Worm (Caenorhabditis elegans) whole organism, young adult: ENCODE results near the gene htp-1.
A peak's percentile ranks its signal among the peaks of the same experiment; 100 is the strongest.

Experiments
- B0261.1 ChIP-seq: sonication (generic microtip); optimal IDR thresholded peaks from 2 replicates; lab custom pipeline; 2016; ENCODE audit warnings: mild to moderate bottlenecking, missing genetic modification characterization, moderate library complexity, missing compliant biosample characterization
- B0336.3 ChIP-seq: fragments of 200-800 bp; sonication (Bioruptor generic); IDR thresholded peaks from 2 replicates; pipeline ENCODE4 v1.3.6; 2022; ENCODE audit warnings: missing genetic modification characterization, missing compliant biosample characterization
- F22D6.2 ChIP-seq: sonication (generic microtip); optimal IDR thresholded peaks from 2 replicates; lab custom pipeline; 2016; ENCODE audit warnings: mild to moderate bottlenecking, missing genetic modification characterization, missing compliant biosample characterization
- F33H1.4 ChIP-seq: fragments of 200-800 bp; sonication (Bioruptor generic); IDR thresholded peaks from 2 replicates; pipeline ENCODE4 v1.3.6; 2022; ENCODE audit warnings: missing genetic modification reagents, missing genetic modification characterization, missing compliant biosample characterization
- F39B2.1 ChIP-seq: fragments of 200-800 bp; sonication (Bioruptor generic); IDR thresholded peaks from 2 replicates; pipeline ENCODE4 v1.3.6; 2022; ENCODE audit warnings: missing genetic modification reagents, missing genetic modification characterization, missing compliant biosample characterization
- F49E8.2 ChIP-seq: sonication (generic microtip); optimal IDR thresholded peaks from 3 replicates; lab custom pipeline; 2017; ENCODE audit warnings: missing genetic modification characterization, mild to moderate bottlenecking, missing compliant biosample characterization, antibody characterized with exemption, moderate library complexity; ENCODE audit not compliant: insufficient read depth
- F52B5.7 ChIP-seq: sonication (generic microtip); optimal IDR thresholded peaks from 2 replicates; lab custom pipeline; 2016; ENCODE audit warnings: mild to moderate bottlenecking, missing genetic modification characterization, missing compliant biosample characterization
- Y53F4B.3 ChIP-seq: fragments of 200-800 bp; sonication (Bioruptor generic); IDR thresholded peaks from 2 replicates; pipeline ENCODE4 v1.3.6; 2022; ENCODE audit warnings: missing genetic modification reagents, missing genetic modification characterization, missing compliant biosample characterization
- Y53G8AR.9 ChIP-seq: fragments of 200-800 bp; sonication (Bioruptor generic); conservative IDR thresholded peaks from 2 replicates; pipeline ENCODE4 v1.3.6; 2022; ENCODE audit warnings: missing genetic modification reagents, missing genetic modification characterization, missing compliant biosample characterization
- Y56A3A.18 ChIP-seq: fragments of 200-800 bp; sonication (Bioruptor generic); IDR thresholded peaks from 2 replicates; pipeline ENCODE4 v1.3.6; 2022; ENCODE audit warnings: missing genetic modification reagents, missing genetic modification characterization, missing compliant biosample characterization
- Y79H2A.3 ChIP-seq: fragments of 200-800 bp; sonication (Bioruptor generic); conservative IDR thresholded peaks from 2 replicates; pipeline ENCODE4 v1.3.6; 2022; ENCODE audit warnings: missing genetic modification reagents, missing genetic modification characterization, missing compliant biosample characterization
- aptf-2 ChIP-seq: fragments of 200-800 bp; sonication (Bioruptor generic); conservative IDR thresholded peaks from 2 replicates; pipeline ENCODE4 v1.3.6; 2022; ENCODE audit warnings: missing genetic modification reagents, missing genetic modification characterization, missing compliant biosample characterization
- atf-7 ChIP-seq: sonication (generic microtip); optimal IDR thresholded peaks from 2 replicates; lab custom pipeline; 2017; ENCODE audit warnings: mild to moderate bottlenecking, missing genetic modification characterization, missing compliant biosample characterization
- attf-5 ChIP-seq: fragments of 200-800 bp; sonication (Bioruptor generic); optimal IDR thresholded peaks from 2 replicates; lab custom pipeline; 2018; ENCODE audit warnings: mild to moderate bottlenecking, missing genetic modification characterization, missing compliant biosample characterization
- bed-1 ChIP-seq: fragments of 200-800 bp; sonication (Bioruptor generic); IDR thresholded peaks from 2 replicates; pipeline ENCODE4 v1.3.6; 2022; ENCODE audit warnings: missing genetic modification reagents, missing genetic modification characterization, missing compliant biosample characterization
- bed-2 ChIP-seq: fragments of 200-800 bp; sonication (Bioruptor generic); IDR thresholded peaks from 2 replicates; pipeline ENCODE4 v1.3.6; 2022; ENCODE audit warnings: missing genetic modification reagents, missing genetic modification characterization, missing compliant biosample characterization
- ccch-3 ChIP-seq: fragments of 200-800 bp; sonication (Bioruptor generic); optimal IDR thresholded peaks from 2 replicates; lab custom pipeline; 2018; ENCODE audit warnings: mild to moderate bottlenecking, missing genetic modification characterization, missing compliant biosample characterization
- cebp-1 ChIP-seq, 2 experiments: fragments of 200-800 bp in 1 of 2; sonication (Bioruptor generic) in 1 of 2; sonication (generic microtip) in 1 of 2; IDR thresholded peaks in 1 of 2; optimal IDR thresholded peaks in 1 of 2; 2 replicates each; pipeline versions ENCODE4 v1.3.6 to Lab custom; 2017 to 2022; ENCODE audit warnings: missing compliant biosample characterization in 2 of 2, missing genetic modification characterization in 2 of 2, mild to moderate bottlenecking in 1 of 2, missing genetic modification reagents in 1 of 2, moderate library complexity in 1 of 2
- cebp-2 ChIP-seq: fragments of 200-800 bp; sonication (Bioruptor generic); IDR thresholded peaks from 2 replicates; pipeline ENCODE4 v1.3.6; 2022; ENCODE audit warnings: missing genetic modification characterization, missing compliant biosample characterization
- chd-7 ChIP-seq: sonication (generic microtip); optimal IDR thresholded peaks from 2 replicates; lab custom pipeline; 2016; ENCODE audit warnings: mild to moderate bottlenecking, missing genetic modification characterization, moderate library complexity, missing compliant biosample characterization
- ekl-4 ChIP-seq: fragments of 200-800 bp; sonication (Bioruptor generic); IDR thresholded peaks from 2 replicates; pipeline ENCODE4 v1.3.6; 2022; ENCODE audit warnings: missing genetic modification reagents, missing genetic modification characterization, missing compliant biosample characterization
- hmg-1.2 ChIP-seq: fragments of 200-800 bp; sonication (Bioruptor generic); IDR thresholded peaks from 2 replicates; pipeline ENCODE4 v1.3.6; 2022; ENCODE audit warnings: missing genetic modification reagents, missing genetic modification characterization, missing compliant biosample characterization
- hsf-1 ChIP-seq: fragments of 200-800 bp; sonication (Bioruptor generic); IDR thresholded peaks from 2 replicates; pipeline ENCODE4 v1.3.6; 2022; ENCODE audit warnings: missing genetic modification reagents, missing genetic modification characterization, missing compliant biosample characterization
- lag-1 ChIP-seq: fragments of 200-800 bp; sonication (Bioruptor generic); IDR thresholded peaks from 2 replicates; pipeline ENCODE4 v1.3.6; 2022; ENCODE audit warnings: missing genetic modification reagents, missing genetic modification characterization, missing compliant biosample characterization
- lin-26 ChIP-seq: fragments of 200-800 bp; sonication (Bioruptor generic); IDR thresholded peaks from 2 replicates; pipeline ENCODE4 v1.3.6; 2022; ENCODE audit warnings: missing genetic modification reagents, missing genetic modification characterization, missing compliant biosample characterization
- lin-40 ChIP-seq: sonication (generic microtip); optimal IDR thresholded peaks from 2 replicates; lab custom pipeline; 2016; ENCODE audit warnings: missing genetic modification characterization, mild to moderate bottlenecking, missing compliant biosample characterization, missing genotype, missing genetic modification reagents
- lin-54 ChIP-seq: fragments of 200-800 bp; sonication (Bioruptor generic); optimal IDR thresholded peaks from 2 replicates; lab custom pipeline; 2018; ENCODE audit warnings: mild to moderate bottlenecking, missing genetic modification characterization, missing compliant biosample characterization
- lir-1 ChIP-seq: fragments of 200-800 bp; sonication (Bioruptor generic); conservative IDR thresholded peaks from 2 replicates; pipeline ENCODE4 v1.3.6; 2022; ENCODE audit warnings: missing genetic modification reagents, missing genetic modification characterization, missing compliant biosample characterization
- madf-10 ChIP-seq: sonication (generic microtip); optimal IDR thresholded peaks from 2 replicates; lab custom pipeline; 2016; ENCODE audit warnings: mild to moderate bottlenecking, missing genetic modification characterization, missing compliant biosample characterization
- madf-3 ChIP-seq: fragments of 200-800 bp; sonication (Bioruptor generic); IDR thresholded peaks from 2 replicates; pipeline ENCODE4 v1.3.6; 2022; ENCODE audit warnings: missing genetic modification reagents, missing genetic modification characterization, missing compliant biosample characterization
- nhr-179 ChIP-seq: sonication (generic microtip); optimal IDR thresholded peaks from 2 replicates; lab custom pipeline; 2016; ENCODE audit warnings: mild to moderate bottlenecking, missing genetic modification characterization, missing compliant biosample characterization
- pbrm-1 ChIP-seq: fragments of 200-800 bp; sonication (Bioruptor generic); IDR thresholded peaks from 2 replicates; pipeline ENCODE4 v1.3.6; 2022; ENCODE audit warnings: missing genetic modification reagents, missing genetic modification characterization, missing compliant biosample characterization
- rcor-1 ChIP-seq: fragments of 200-800 bp; sonication (Bioruptor generic); IDR thresholded peaks from 2 replicates; pipeline ENCODE4 v1.3.6; 2022; ENCODE audit warnings: missing genetic modification reagents, missing genetic modification characterization, missing compliant biosample characterization
- repo-1 ChIP-seq: sonication (generic microtip); optimal IDR thresholded peaks from 2 replicates; lab custom pipeline; 2017; ENCODE audit warnings: mild to moderate bottlenecking, missing genetic modification characterization, missing compliant biosample characterization
- snpc-3.4 ChIP-seq: sonication (generic microtip); optimal IDR thresholded peaks from 2 replicates; lab custom pipeline; 2017; ENCODE audit warnings: missing genetic modification characterization, mild to moderate bottlenecking, missing compliant biosample characterization, antibody characterized with exemption, moderate library complexity, missing genotype, missing genetic modification reagents
- snpc-4 ChIP-seq, 5 experiments: fragments of 150-350 bp in 1 of 5; sonication (generic microtip) in 4 of 5; optimal IDR thresholded peaks; 2 replicates each; lab custom pipeline; 2014 to 2018; ENCODE audit warnings: missing genetic modification characterization in 5 of 5, missing biosample characterization in 3 of 5, antibody characterized with exemption in 2 of 5, mild to moderate bottlenecking in 2 of 5, missing compliant biosample characterization in 2 of 5, missing genotype in 2 of 5, moderate library complexity in 2 of 5, missing genetic modification reagents in 1 of 5
- tbx-9 ChIP-seq: sonication (generic microtip); optimal IDR thresholded peaks from 2 replicates; lab custom pipeline; 2016; ENCODE audit warnings: borderline replicate concordance, missing genetic modification characterization, inconsistent platforms, missing compliant biosample characterization
- tlf-1 ChIP-seq: fragments of 200-800 bp; sonication (Bioruptor generic); optimal IDR thresholded peaks from 2 replicates; lab custom pipeline; 2018; ENCODE audit warnings: mild to moderate bottlenecking, missing genetic modification characterization, missing compliant biosample characterization
- unc-62 ChIP-seq: fragments of 150-350 bp; optimal IDR thresholded peaks from 2 replicates; lab custom pipeline; 2014; ENCODE audit warnings: missing biosample characterization, missing genetic modification reagents, missing genetic modification characterization
- xnd-1 ChIP-seq: sonication (generic microtip); optimal IDR thresholded peaks from 2 replicates; lab custom pipeline; 2016; ENCODE audit warnings: missing genotype, missing genetic modification reagents, missing genetic modification characterization, missing compliant biosample characterization
- zfh-2 ChIP-seq: fragments of 200-800 bp; sonication (Bioruptor generic); conservative IDR thresholded peaks from 2 replicates; pipeline ENCODE4 v1.3.6; 2022; ENCODE audit warnings: missing genetic modification reagents, missing genetic modification characterization, missing compliant biosample characterization
- zim-3 ChIP-seq: sonication (generic microtip); optimal IDR thresholded peaks from 2 replicates; lab custom pipeline; 2017; ENCODE audit warnings: mild to moderate bottlenecking, missing genetic modification characterization, moderate library complexity, missing compliant biosample characterization
- ztf-22 ChIP-seq: fragments of 200-800 bp; sonication (Bioruptor generic); optimal IDR thresholded peaks from 2 replicates; lab custom pipeline; 2018; ENCODE audit warnings: mild to moderate bottlenecking, missing genetic modification characterization, moderate library complexity, missing compliant biosample characterization
- ztf-28 ChIP-seq: fragments of 200-800 bp; sonication (Bioruptor generic); IDR thresholded peaks from 2 replicates; pipeline ENCODE4 v1.3.6; 2022; ENCODE audit warnings: missing genetic modification reagents, missing genetic modification characterization, missing compliant biosample characterization

Gene htp-1

ce11 chrIV:5389951-5390350 lies 1.4 kb downstream of the htp-1 start (continued):
- peak; percentile 48 for TF ChIP-seq F49E8.2 (tag; lab: Kevin White, UChicago)
- TF ChIP-seq pbrm-1 (GFP tag; lab: Robert Waterston, UW): 0 out of 2 replicates have a peak, but pooled peaks have one; percentile 13
- 0 out of 2 replicates have a peak, but pooled peaks have one; percentile 27 for TF ChIP-seq Y56A3A.18 (GFP tag; lab: Robert Waterston, UW)
- peak; percentile 82 for TF ChIP-seq B0336.3 (GFP tag; lab: Robert Waterston, UW)
- TF ChIP-seq Y53G8AR.9 (GFP tag; lab: Robert Waterston, UW): peak; percentile 73
- TF ChIP-seq rcor-1: no peak
- TF ChIP-seq xnd-1: peak; percentile 19
- peak; percentile 24 for TF ChIP-seq tlf-1 (GFP tag; lab: Kevin White, UChicago)
- TF ChIP-seq chd-7 (tag; lab: Kevin White, UChicago): peak; percentile 15
- peak; percentile 28 for TF ChIP-seq snpc-3.4
- TF ChIP-seq lin-54 (GFP tag; lab: Kevin White, UChicago): peak; percentile 57
- peak; percentile 70; the same call in 1 of the 2 replicates for TF ChIP-seq ekl-4 (GFP tag; lab: Robert Waterston, UW)

- no peak for TF ChIP-seq aptf-2 (GFP tag; lab: Robert Waterston, UW)
- TF ChIP-seq tbx-9 (tag; lab: Kevin White, UChicago): no peak
- no peak for TF ChIP-seq Y79H2A.3 (GFP tag; lab: Robert Waterston, UW)
- TF ChIP-seq bed-2 (GFP tag; lab: Robert Waterston, UW): no peak
- TF ChIP-seq F39B2.1 (GFP tag; lab: Robert Waterston, UW): no peak
- no peak for TF ChIP-seq hmg-1.2 (GFP tag; lab: Robert Waterston, UW)
- no peak for TF ChIP-seq F22D6.2 (tag; lab: Kevin White, UChicago)
- no peak for TF ChIP-seq F33H1.4
- no peak for TF ChIP-seq xnd-1
- no peak for TF ChIP-seq unc-62 (GFP tag; lab: Kevin White, UChicago)
- TF ChIP-seq lin-40 (tag; lab: Kevin White, UChicago): no peak
- TF ChIP-seq lag-1 (GFP tag; lab: Robert Waterston, UW): no peak
- no peak for TF ChIP-seq zfh-2 (GFP tag; lab: Robert Waterston, UW)
- TF ChIP-seq snpc-4 (GFP tag; optimal IDR thresholded peaks at IDR 0.05; lab: Kevin White, UChicago): no peak
- peak in 1 of 4 experiments; percentile 23 for TF ChIP-seq snpc-4 (tag; optimal IDR thresholded peaks at IDR 0.05; lab: Kevin White, UChicago)
- TF ChIP-seq cebp-1 (GFP tag; IDR thresholded peaks at IDR 0.05; lab: Robert Waterston, UW): no peak
- TF ChIP-seq cebp-1 (tag; optimal IDR thresholded peaks at IDR 0.05; lab: Kevin White, UChicago): peak; percentile 52
- TF ChIP-seq madf-3 (GFP tag; lab: Robert Waterston, UW): no peak
- TF ChIP-seq B0336.3 (GFP tag; lab: Robert Waterston, UW): no peak
- TF ChIP-seq F49E8.2 (tag; lab: Kevin White, UChicago): no peak
- TF ChIP-seq ztf-22 (GFP tag; lab: Kevin White, UChicago): no peak
- no peak for TF ChIP-seq nhr-179 (tag; lab: Kevin White, UChicago)
- TF ChIP-seq lir-1: no peak
- TF ChIP-seq zim-3 (tag; lab: Kevin White, UChicago): no peak
- TF ChIP-seq Y53G8AR.9 (GFP tag; lab: Robert Waterston, UW): no peak
- TF ChIP-seq tlf-1 (GFP tag; lab: Kevin White, UChicago): no peak
- TF ChIP-seq bed-1 (GFP tag; lab: Robert Waterston, UW): no peak
- no peak for TF ChIP-seq ekl-4 (GFP tag; lab: Robert Waterston, UW)
- TF ChIP-seq ztf-28: no peak
- TF ChIP-seq hsf-1: no peak
- TF ChIP-seq atf-7 (tag; lab: Kevin White, UChicago): peak; percentile 55
- TF ChIP-seq lin-26 (GFP tag; lab: Robert Waterston, UW): no peak
- TF ChIP-seq cebp-2 (GFP tag; lab: Robert Waterston, UW): no peak
- TF ChIP-seq B0261.1 (tag; lab: Kevin White, UChicago): no peak
- TF ChIP-seq pbrm-1 (GFP tag; lab: Robert Waterston, UW): no peak
- TF ChIP-seq madf-10 (tag; lab: Kevin White, UChicago): peak; percentile 2
- TF ChIP-seq ccch-3 (GFP tag; lab: Kevin White, UChicago): no peak
- TF ChIP-seq Y53F4B.3 (GFP tag; lab: Robert Waterston, UW): no peak
- TF ChIP-seq F52B5.7 (tag; lab: Kevin White, UChicago): no peak
- TF ChIP-seq attf-5 (GFP tag; lab: Kevin White, UChicago): peak; percentile 31
- TF ChIP-seq repo-1 (tag; lab: Kevin White, UChicago): no peak
Observed at ce11 chrIV:5388477-5389065, 2.8 kb downstream of the htp-1 start, which contains the start of gene elo-6. TSS of gene elo-6 (minus strand) at chrIV:5388559.
